Fruit fly (Drosophila melanogaster): ENCODE measurements around the gene Yp2.
A peak's percentile ranks its signal among the peaks of the same experiment; 100 is the strongest.

Gene Yp2

DNA sequence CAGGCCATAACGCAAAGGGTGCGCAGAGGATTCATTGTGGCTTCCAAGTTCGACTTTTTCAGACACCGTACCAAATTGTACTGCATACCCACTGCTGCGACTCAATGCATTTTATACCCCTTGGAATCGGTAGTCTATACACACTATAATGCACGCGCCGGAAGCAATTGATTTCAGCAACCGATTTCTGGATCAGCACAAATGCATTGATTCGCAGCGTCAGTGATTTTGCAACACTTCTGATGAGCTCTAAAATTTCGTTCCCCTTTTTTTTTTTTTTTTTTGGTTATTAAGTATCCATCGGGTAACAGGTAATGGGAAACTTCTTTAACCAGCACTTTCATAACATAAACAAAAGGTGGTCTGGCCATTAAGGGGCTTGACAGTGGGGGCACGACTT is at the start of gene Yp2:
Yp2 (minus strand) TSS at position 88 of the 400 bp plus-strand sequence.
- no peak for TF ChIP-seq Dif (GFP tag; optimal IDR thresholded peaks at IDR 0.05; ENCODE audit: partially characterized antibody)
- no peak for TF ChIP-seq Hnf4 (GFP tag; optimal IDR thresholded peaks at IDR 0.05)
- TF ChIP-seq Hr78 (GFP tag; optimal IDR thresholded peaks at IDR 0.05): no peak
- no peak for TF ChIP-seq ey (GFP tag; optimal IDR thresholded peaks at IDR 0.05)
- TF ChIP-seq N (GFP tag; optimal IDR thresholded peaks at IDR 0.05): no peak
- TF ChIP-seq Abd-B (GFP tag; optimal IDR thresholded peaks at IDR 0.05): no peak
- no peak for TF ChIP-seq br (GFP tag; optimal IDR thresholded peaks at IDR 0.05)
- TF ChIP-seq dsf (GFP tag; optimal IDR thresholded peaks at IDR 0.05; ENCODE audit: borderline replicate concordance): no peak
- TF ChIP-seq Rel (GFP tag; optimal IDR thresholded peaks at IDR 0.05): no peak
- TF ChIP-seq Rel (tag; optimal IDR thresholded peaks at IDR 0.05): no peak
- no peak for TF ChIP-seq jim (GFP tag; optimal IDR thresholded peaks at IDR 0.05)
- no peak for TF ChIP-seq usp (GFP tag; optimal IDR thresholded peaks at IDR 0.05)
- no peak for TF ChIP-seq h (GFP tag; optimal IDR thresholded peaks at IDR 0.05)
- TF ChIP-seq psq (GFP tag; optimal IDR thresholded peaks at IDR 0.05): no peak
- TF ChIP-seq pan (optimal IDR thresholded peaks at IDR 0.05): no peak
- no peak for TF ChIP-seq GATAd (GFP tag; optimal IDR thresholded peaks at IDR 0.05)
- TF ChIP-seq Dfd (GFP tag; optimal IDR thresholded peaks at IDR 0.05): no peak

DNA sequence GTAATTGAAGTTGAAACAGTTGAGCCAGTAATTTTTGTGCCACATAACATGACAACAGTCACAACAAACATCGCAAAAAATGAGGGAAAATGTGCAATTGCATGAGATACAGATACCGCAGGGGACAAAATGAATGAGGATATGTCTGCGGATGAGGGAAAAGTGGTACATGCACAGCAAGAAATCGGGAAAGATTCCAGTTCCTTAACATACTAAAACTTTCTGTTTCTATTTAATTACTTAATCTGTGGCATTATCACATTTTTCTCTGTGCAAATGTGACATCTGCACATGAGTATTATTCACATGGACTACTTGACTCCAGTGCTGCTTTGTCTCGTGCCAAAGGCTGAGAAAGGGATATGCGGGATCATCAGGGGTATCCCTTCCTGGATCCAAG is 40.4 kb upstream of the Yp2 start:
- TF ChIP-seq h (GFP tag; optimal IDR thresholded peaks at IDR 0.05): no peak
- TF ChIP-seq psq (GFP tag; optimal IDR thresholded peaks at IDR 0.05): no peak

DNA sequence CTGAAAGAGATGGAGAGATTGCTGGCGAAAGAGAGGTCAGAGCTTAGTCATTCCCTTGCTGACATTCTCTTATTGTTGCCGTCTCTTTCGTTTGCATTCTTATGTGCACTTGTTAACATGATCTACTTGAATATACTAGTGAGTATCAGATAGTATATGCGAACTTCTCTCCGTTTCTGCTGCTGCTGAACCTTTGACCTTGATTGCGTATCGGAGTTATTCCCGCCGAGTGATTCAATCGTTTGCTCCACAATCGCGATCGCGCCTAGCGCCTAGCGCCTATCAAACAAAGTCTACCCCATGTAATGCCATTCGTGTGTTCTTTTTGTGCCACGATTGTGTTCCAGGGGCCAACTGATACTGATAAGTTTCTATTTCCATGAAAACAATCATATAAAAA is 36.8 kb upstream of the Yp2 start:
- no peak for TF ChIP-seq Rel (GFP tag; optimal IDR thresholded peaks at IDR 0.05)
- TF ChIP-seq Rel (tag; optimal IDR thresholded peaks at IDR 0.05): peak; percentile 19
- TF ChIP-seq CG9705 (GFP tag; optimal IDR thresholded peaks at IDR 0.05): no peak
- no peak for TF ChIP-seq Hr78 (GFP tag; optimal IDR thresholded peaks at IDR 0.05)
- TF ChIP-seq psq (GFP tag; optimal IDR thresholded peaks at IDR 0.05): no peak
- TF ChIP-seq Hnf4 (GFP tag; optimal IDR thresholded peaks at IDR 0.05): no peak
- TF ChIP-seq ey (GFP tag; optimal IDR thresholded peaks at IDR 0.05): no peak

DNA sequence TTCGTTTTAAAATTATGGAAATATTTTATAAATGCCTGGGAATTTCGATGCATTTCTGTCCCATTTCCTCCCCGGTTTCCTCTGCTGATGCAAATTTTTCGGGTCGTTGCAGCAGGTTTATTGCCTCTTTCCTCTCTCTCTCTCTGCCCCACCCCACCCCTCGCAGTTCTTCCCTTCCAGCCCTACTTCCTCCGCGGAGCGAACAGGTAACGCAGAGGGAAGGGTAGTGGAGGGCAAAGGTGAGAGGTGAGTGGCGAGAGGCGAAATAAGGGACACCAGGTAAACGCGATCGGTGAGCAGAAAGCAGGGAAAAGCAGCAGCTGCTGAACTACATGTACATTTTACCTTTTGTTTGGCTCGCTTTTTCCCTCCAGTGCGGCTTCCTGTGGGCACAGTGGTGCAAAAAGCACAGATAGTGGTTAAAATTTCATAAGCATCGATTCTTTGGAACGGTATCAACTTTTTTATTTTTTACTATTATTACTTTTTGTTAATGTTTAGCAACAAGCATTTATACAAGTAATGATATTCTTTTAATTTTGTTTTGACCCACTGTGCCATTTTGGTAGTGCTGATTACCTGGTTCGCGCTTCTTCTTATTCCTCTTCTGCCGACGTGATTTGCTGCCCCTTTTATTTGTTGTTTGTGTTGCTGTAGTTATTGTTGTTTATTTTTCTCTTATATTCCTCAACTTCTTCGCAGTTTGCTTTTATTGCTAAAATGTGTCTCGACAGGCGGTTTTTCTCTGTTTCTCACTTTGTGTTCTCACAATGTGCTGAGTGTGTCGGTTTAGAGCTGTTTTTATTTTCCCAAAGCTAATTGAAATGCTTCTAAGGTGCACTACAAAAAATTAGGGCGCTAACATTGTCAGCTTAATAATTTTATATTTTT is 35.8 kb upstream of the Yp2 start:
- peak; percentile 87 for TF ChIP-seq Sp1 (GFP tag; optimal IDR thresholded peaks at IDR 0.05)
- no peak for TF ChIP-seq dsf (GFP tag; optimal IDR thresholded peaks at IDR 0.05; ENCODE audit: borderline replicate concordance)
- peak; percentile 88 for TF ChIP-seq fru (GFP tag; optimal IDR thresholded peaks at IDR 0.05)
- no peak for TF ChIP-seq tai (GFP tag; optimal IDR thresholded peaks at IDR 0.05)
- no peak for TF ChIP-seq N (GFP tag; optimal IDR thresholded peaks at IDR 0.05)
- TF ChIP-seq usp (GFP tag; optimal IDR thresholded peaks at IDR 0.05): no peak
- no peak for TF ChIP-seq Myc (optimal IDR thresholded peaks at IDR 0.05)
- TF ChIP-seq psq (GFP tag; optimal IDR thresholded peaks at IDR 0.05): peak; percentile 86
- no peak for TF ChIP-seq pan (optimal IDR thresholded peaks at IDR 0.05)
- TF ChIP-seq CrebA (GFP tag; optimal IDR thresholded peaks at IDR 0.05; ENCODE audit: borderline replicate concordance): no peak
- peak; percentile 24 for TF ChIP-seq sage (GFP tag; optimal IDR thresholded peaks at IDR 0.05)
- TF ChIP-seq woc (GFP tag; optimal IDR thresholded peaks at IDR 0.05): peak; percentile 83
- TF ChIP-seq Rel (GFP tag; optimal IDR thresholded peaks at IDR 0.05): peak; percentile 31
- no peak for TF ChIP-seq Rel (tag; optimal IDR thresholded peaks at IDR 0.05)
- no peak for TF ChIP-seq Hr78 (GFP tag; optimal IDR thresholded peaks at IDR 0.05)
- no peak for TF ChIP-seq lola (GFP tag; optimal IDR thresholded peaks at IDR 0.05)
- no peak for TF ChIP-seq Abd-B (GFP tag; optimal IDR thresholded peaks at IDR 0.05)
- TF ChIP-seq CG9705 (GFP tag; optimal IDR thresholded peaks at IDR 0.05): peak; percentile 38
- TF ChIP-seq h (GFP tag; optimal IDR thresholded peaks at IDR 0.05): peak; percentile 89
- peak in 1 of 2 experiments; percentile 87 for TF ChIP-seq foxo (GFP tag; optimal IDR thresholded peaks at IDR 0.05)
- TF ChIP-seq Hnf4 (GFP tag; optimal IDR thresholded peaks at IDR 0.05): peak; percentile 79
- TF ChIP-seq Jra (GFP tag; optimal IDR thresholded peaks at IDR 0.05): peak; percentile 38
- no peak for TF ChIP-seq brk (GFP tag; optimal IDR thresholded peaks at IDR 0.05)
- TF ChIP-seq GATAd (GFP tag; optimal IDR thresholded peaks at IDR 0.05): no peak
- TF ChIP-seq Dif (GFP tag; optimal IDR thresholded peaks at IDR 0.05; ENCODE audit: partially characterized antibody): peak; percentile 44
- peak; percentile 51 for TF ChIP-seq dmrt93B (GFP tag; optimal IDR thresholded peaks at IDR 0.05)
- peak; percentile 48 for TF ChIP-seq sv (GFP tag; optimal IDR thresholded peaks at IDR 0.05)
- peak; percentile 48 for TF ChIP-seq CG32264 (GFP tag; optimal IDR thresholded peaks at IDR 0.05)
- no peak for TF ChIP-seq dl (GFP tag; optimal IDR thresholded peaks at IDR 0.05; ENCODE audit: insufficient read depth in 1 of 2, partially characterized antibody in 2 of 2)
- TF ChIP-seq Vsx2 (GFP tag; optimal IDR thresholded peaks at IDR 0.05; ENCODE audit: partially characterized antibody): no peak
- TF ChIP-seq OdsH (GFP tag; optimal IDR thresholded peaks at IDR 0.05): peak; percentile 82
- no peak for TF ChIP-seq Dfd (GFP tag; optimal IDR thresholded peaks at IDR 0.05)
- TF ChIP-seq ey (GFP tag; optimal IDR thresholded peaks at IDR 0.05): peak; percentile 81
- peak; percentile 76 for TF ChIP-seq br (GFP tag; optimal IDR thresholded peaks at IDR 0.05)
- TF ChIP-seq Hr83 (GFP tag; optimal IDR thresholded peaks at IDR 0.05; ENCODE audit: poor library complexity, severe bottlenecking): no peak
- no peak for TF ChIP-seq Mio (GFP tag; optimal IDR thresholded peaks at IDR 0.05)
- TF ChIP-seq jim (GFP tag; optimal IDR thresholded peaks at IDR 0.05): no peak
- TF ChIP-seq HLH106 (tag; optimal IDR thresholded peaks at IDR 0.05): peak; percentile 69
- peak; percentile 85 for TF ChIP-seq rgr (GFP tag; optimal IDR thresholded peaks at IDR 0.05)
